Fruit fly (Drosophila melanogaster) whole organism, prepupa: ENCODE results near the gene His4r.

Source experiments
- Blimp-1 ChIP-seq: fragments of 200-800 bp; sonication (Bioruptor generic); optimal IDR thresholded peaks from 3 replicates; lab custom pipeline; 2017; ENCODE audit warnings: missing biosample characterization, missing genetic modification characterization, mild to moderate bottlenecking, moderate library complexity, missing genetic modification reagents
- CG10631 ChIP-seq: fragments of 200-800 bp; sonication (Bioruptor generic); optimal IDR thresholded peaks from 2 replicates; lab custom pipeline; 2016; ENCODE audit warnings: missing biosample characterization, missing genetic modification characterization
- CG10669 ChIP-seq: fragments of 200-800 bp; sonication (Bioruptor generic); optimal IDR thresholded peaks from 3 replicates; lab custom pipeline; 2018; ENCODE audit warnings: missing biosample characterization, mild to moderate bottlenecking, missing genetic modification characterization, moderate library complexity
- CG11902 ChIP-seq: fragments of 200-800 bp; sonication (Bioruptor generic); optimal IDR thresholded peaks from 3 replicates; lab custom pipeline; 2016; ENCODE audit warnings: missing biosample characterization, missing genetic modification characterization
- CG1621 ChIP-seq: fragments of 200-800 bp; sonication (Bioruptor generic); optimal IDR thresholded peaks from 3 replicates; lab custom pipeline; 2018; ENCODE audit warnings: missing biosample characterization, mild to moderate bottlenecking, missing genetic modification characterization
- CG3032 ChIP-seq: fragments of 200-800 bp; optimal IDR thresholded peaks from 2 replicates; lab custom pipeline; 2019; ENCODE audit warnings: missing biosample characterization, mild to moderate bottlenecking, missing genetic modification characterization, moderate library complexity
- CG34406 ChIP-seq: fragments of 200-800 bp; sonication (Bioruptor generic); optimal IDR thresholded peaks from 3 replicates; lab custom pipeline; 2016; ENCODE audit warnings: missing biosample characterization, missing genetic modification characterization
- CG6163 ChIP-seq: fragments of 200-800 bp; sonication (Bioruptor generic); IDR thresholded peaks from 3 replicates; pipeline ENCODE4 v1.3.6; 2022; ENCODE audit warnings: missing biosample characterization, missing genetic modification characterization
- CG6276 ChIP-seq: fragments of 200-800 bp; sonication (Bioruptor generic); optimal IDR thresholded peaks from 2 replicates; lab custom pipeline; 2017; ENCODE audit warnings: missing biosample characterization, mild to moderate bottlenecking, missing genetic modification characterization
- CG6792 ChIP-seq: fragments of 200-800 bp; sonication (Bioruptor generic); optimal IDR thresholded peaks from 3 replicates; lab custom pipeline; 2016; ENCODE audit warnings: missing biosample characterization, missing genetic modification characterization
- CG6808 ChIP-seq: fragments of 200-800 bp; sonication (Bioruptor generic); optimal IDR thresholded peaks from 3 replicates; lab custom pipeline; 2017; ENCODE audit warnings: missing biosample characterization, missing genetic modification characterization, mild to moderate bottlenecking, moderate library complexity, missing genetic modification reagents
- CG6854 ChIP-seq: fragments of 200-800 bp; sonication (Bioruptor generic); optimal IDR thresholded peaks from 2 replicates; lab custom pipeline; 2017; ENCODE audit warnings: missing biosample characterization, mild to moderate bottlenecking, missing genetic modification characterization
- CG7368 ChIP-seq: fragments of 200-800 bp; sonication (Bioruptor generic); optimal IDR thresholded peaks from 3 replicates; lab custom pipeline; 2016; ENCODE audit warnings: missing biosample characterization, missing genetic modification characterization
- CG8119 ChIP-seq: fragments of 200-800 bp; sonication (Bioruptor generic); IDR thresholded peaks from 3 replicates; pipeline ENCODE4 v1.3.6; 2022; ENCODE audit warnings: missing biosample characterization, missing genetic modification characterization
- CG8319 ChIP-seq: fragments of 200-800 bp; sonication (Bioruptor generic); optimal IDR thresholded peaks from 3 replicates; lab custom pipeline; 2016; ENCODE audit warnings: missing biosample characterization, missing genetic modification characterization
- CG8632 ChIP-seq: fragments of 200-800 bp; sonication (Bioruptor generic); optimal IDR thresholded peaks from 3 replicates; lab custom pipeline; 2016; ENCODE audit warnings: missing biosample characterization, missing genetic modification characterization
- CG9139 ChIP-seq: fragments of 200-800 bp; sonication (Bioruptor generic); optimal IDR thresholded peaks from 3 replicates; lab custom pipeline; 2017; ENCODE audit warnings: missing biosample characterization, mild to moderate bottlenecking, missing genetic modification characterization
- Eip75B ChIP-seq: fragments of 200-800 bp; sonication (Bioruptor generic); optimal IDR thresholded peaks from 3 replicates; lab custom pipeline; 2016; ENCODE audit warnings: missing biosample characterization, missing genetic modification characterization
- Eip78C ChIP-seq: fragments of 200-800 bp; sonication (Bioruptor generic); peaks from one replicate; lab custom pipeline; 2016; ENCODE audit warnings: missing biosample characterization, missing genetic modification characterization
- Eip93F ChIP-seq: fragments of 200-800 bp; sonication (Bioruptor generic); optimal IDR thresholded peaks from 2 replicates; lab custom pipeline; 2016; ENCODE audit warnings: missing biosample characterization, mild to moderate bottlenecking, missing genetic modification characterization
- Ets21C ChIP-seq: fragments of 200-800 bp; sonication (Bioruptor generic); optimal IDR thresholded peaks from 3 replicates; lab custom pipeline; 2016; ENCODE audit warnings: missing biosample characterization, missing genetic modification characterization
- Gug ChIP-seq: fragments of 200-800 bp; sonication (Bioruptor generic); IDR thresholded peaks from 2 replicates; pipeline ENCODE4 v1.3.6; 2022; ENCODE audit warnings: missing biosample characterization, missing genetic modification characterization
- Hr38 ChIP-seq: sonication (Bioruptor generic); optimal IDR thresholded peaks from 2 replicates; lab custom pipeline; 2016; ENCODE audit warnings: missing biosample characterization, missing genetic modification characterization
- Hr39 ChIP-seq: fragments of 200-800 bp; sonication (Bioruptor generic); optimal IDR thresholded peaks from 2 replicates; lab custom pipeline; 2016; ENCODE audit warnings: missing biosample characterization, missing genetic modification characterization
- Hr4 ChIP-seq: fragments of 200-800 bp; sonication (Bioruptor generic); optimal IDR thresholded peaks from 3 replicates; lab custom pipeline; 2016; ENCODE audit warnings: missing biosample characterization, missing genetic modification characterization
- Lpt ChIP-seq: fragments of 200-800 bp; sonication (Bioruptor generic); optimal IDR thresholded peaks from 3 replicates; lab custom pipeline; 2016; ENCODE audit warnings: missing biosample characterization, missing genetic modification characterization
- OdsH ChIP-seq: fragments of 200-800 bp; sonication (Bioruptor generic); optimal IDR thresholded peaks from 3 replicates; lab custom pipeline; 2016; ENCODE audit warnings: missing biosample characterization, missing genetic modification characterization
- Sox14 ChIP-seq: fragments of 200-800 bp; sonication (Bioruptor generic); optimal IDR thresholded peaks from 3 replicates; lab custom pipeline; 2016; ENCODE audit warnings: missing biosample characterization, missing genetic modification characterization
- achi ChIP-seq: fragments of 200-800 bp; sonication (Bioruptor generic); optimal IDR thresholded peaks from 3 replicates; lab custom pipeline; 2016; ENCODE audit warnings: missing biosample characterization, missing genetic modification characterization
- cyc ChIP-seq: fragments of 200-800 bp; sonication (Bioruptor generic); optimal IDR thresholded peaks from 3 replicates; lab custom pipeline; 2016; ENCODE audit warnings: missing biosample characterization, missing genetic modification characterization
- dac ChIP-seq: fragments of 200-800 bp; sonication (Bioruptor generic); optimal IDR thresholded peaks from 2 replicates; lab custom pipeline; 2017; ENCODE audit warnings: missing biosample characterization, mild to moderate bottlenecking, missing genetic modification characterization
- dsx ChIP-seq: fragments of 200-800 bp; optimal IDR thresholded peaks from 3 replicates; lab custom pipeline; 2019; ENCODE audit warnings: missing biosample characterization, mild to moderate bottlenecking, missing genetic modification characterization, moderate library complexity; ENCODE audit not compliant: poor library complexity, severe bottlenecking
- eg ChIP-seq: fragments of 200-800 bp; sonication (Bioruptor generic); IDR thresholded peaks from 3 replicates; pipeline ENCODE4 v1.3.6; 2022; ENCODE audit warnings: missing biosample characterization, missing genetic modification characterization
- esn ChIP-seq: fragments of 200-800 bp; sonication (Bioruptor generic); optimal IDR thresholded peaks from 2 replicates; lab custom pipeline; 2016; ENCODE audit warnings: missing biosample characterization, mild to moderate bottlenecking, missing genetic modification characterization, moderate library complexity
- fd59A ChIP-seq: fragments of 200-800 bp; sonication (Bioruptor generic); optimal IDR thresholded peaks from 2 replicates; lab custom pipeline; 2017; ENCODE audit warnings: missing biosample characterization, mild to moderate bottlenecking, missing genetic modification characterization, missing genetic modification reagents
- fkh ChIP-seq: fragments of 200-800 bp; sonication (Bioruptor generic); optimal IDR thresholded peaks from 3 replicates; lab custom pipeline; 2017; ENCODE audit warnings: missing biosample characterization, mild to moderate bottlenecking, missing genetic modification characterization, moderate library complexity
- net ChIP-seq: fragments of 200-800 bp; sonication (Bioruptor generic); optimal IDR thresholded peaks from 3 replicates; lab custom pipeline; 2016; ENCODE audit warnings: missing biosample characterization, missing genetic modification characterization
- pdm3 ChIP-seq: fragments of 200-800 bp; sonication (Bioruptor generic); optimal IDR thresholded peaks from 3 replicates; lab custom pipeline; 2016; ENCODE audit warnings: missing biosample characterization, missing genetic modification characterization
- salr ChIP-seq, 2 experiments: fragments of 200-800 bp; sonication (Bioruptor generic); optimal IDR thresholded peaks; 3 replicates each; lab custom pipeline; 2016 to 2018; ENCODE audit warnings: missing biosample characterization in 2 of 2, missing genetic modification characterization in 2 of 2, mild to moderate bottlenecking in 1 of 2
- spab ChIP-seq: fragments of 200-800 bp; sonication (Bioruptor generic); optimal IDR thresholded peaks from 2 replicates; lab custom pipeline; 2017; ENCODE audit warnings: missing biosample characterization, mild to moderate bottlenecking, missing genetic modification characterization, missing genetic modification reagents
- ss ChIP-seq, 2 experiments: fragments of 200-800 bp; sonication (Bioruptor generic); optimal IDR thresholded peaks; 2 replicates in 1 of 2; 3 replicates in 1 of 2; lab custom pipeline; 2017 to 2018; ENCODE audit warnings: mild to moderate bottlenecking in 2 of 2, missing biosample characterization in 2 of 2, missing genetic modification characterization in 2 of 2, moderate library complexity in 1 of 2
- topi ChIP-seq: fragments of 200-800 bp; sonication (Bioruptor generic); optimal IDR thresholded peaks from 3 replicates; lab custom pipeline; 2016; ENCODE audit warnings: missing biosample characterization, missing genetic modification characterization
- vri ChIP-seq: fragments of 200-800 bp; sonication (Bioruptor generic); optimal IDR thresholded peaks from 3 replicates; lab custom pipeline; 2016; ENCODE audit warnings: missing biosample characterization, mild to moderate bottlenecking, missing genetic modification characterization

The His4r gene

dm6 chr3R:14651076-14651662 is 25.6 kb downstream of the His4r start (continued):
- peak; percentile 24 for TF ChIP-seq fkh (GFP tag; lab: Kevin White, UChicago)
- no peak for TF ChIP-seq spab (GFP tag; lab: Kevin White, UChicago)
- no peak for TF ChIP-seq dsx (GFP tag; lab: Kevin White, UChicago)
- TF ChIP-seq Hr38 (GFP tag; lab: Kevin White, UChicago) = no peak
- TF ChIP-seq CG7368 (GFP tag; lab: Kevin White, UChicago) = no peak
- TF ChIP-seq CG8319 (GFP tag; lab: Kevin White, UChicago) = no peak

dm6 chr3R:14652301-14652880 is 26.8 kb downstream of the His4r start:
- TF ChIP-seq OdsH (GFP tag; lab: Kevin White, UChicago) (no peak), CG6854 (peak; percentile 5)
- TF ChIP-seq, all 60 proteins: peak for 1

dm6 chr3R:14653039-14653852 is 27.7 kb downstream of the His4r start:
- no peak for TF ChIP-seq CG3032 (tag; lab: Kevin White, UChicago)
- peak; percentile 28 for TF ChIP-seq cyc (GFP tag; lab: Kevin White, UChicago)
- TF ChIP-seq CG6808 = peak; percentile 32
- TF ChIP-seq CG1621 = peak; percentile 39
- no peak for TF ChIP-seq Eip75B (GFP tag; lab: Kevin White, UChicago)
- TF ChIP-seq CG10631 (GFP tag; lab: Kevin White, UChicago) = no peak
- no peak for TF ChIP-seq salr (GFP tag; optimal IDR thresholded peaks at IDR 0.05; lab: Kevin White, UChicago)
- TF ChIP-seq pdm3 (GFP tag; lab: Kevin White, UChicago) = no peak
- no peak for TF ChIP-seq Hr4
- TF ChIP-seq Ets21C (GFP tag; lab: Kevin White, UChicago) = no peak
- peak; percentile 45 for TF ChIP-seq vri
- no peak for TF ChIP-seq net (GFP tag; lab: Kevin White, UChicago)
- peak; percentile 19 for TF ChIP-seq CG6276 (GFP tag; lab: Kevin White, UChicago)
- TF ChIP-seq dac (GFP tag; lab: Kevin White, UChicago) = no peak
- TF ChIP-seq CG8632 (GFP tag; lab: Kevin White, UChicago) = no peak
- TF ChIP-seq esn = no peak
- peak; percentile 63; the same call in 2 of the 3 replicates for TF ChIP-seq CG6163
- peak; percentile 7 for TF ChIP-seq topi
- no peak for TF ChIP-seq Eip93F (GFP tag; lab: Kevin White, UChicago)
- peak; percentile 60 for TF ChIP-seq dsx (GFP tag; lab: Kevin White, UChicago)
- TF ChIP-seq CG8319 (GFP tag; lab: Kevin White, UChicago) = no peak
- no peak for TF ChIP-seq Blimp-1 (GFP tag; lab: Kevin White, UChicago)
- TF ChIP-seq eg (GFP tag; lab: Robert Waterston, UW) = peak; percentile 60; the same call in 2 of the 3 replicates
- TF ChIP-seq fd59A (GFP tag; lab: Kevin White, UChicago) = no peak
- TF ChIP-seq Sox14 (GFP tag; lab: Kevin White, UChicago) = no peak
- no peak for TF ChIP-seq Hr39
- TF ChIP-seq Gug (GFP tag; lab: Robert Waterston, UW) = peak; percentile 19; the same call in 1 of the 2 replicates
- TF ChIP-seq Lpt (GFP tag; lab: Kevin White, UChicago) = peak; percentile 48
- TF ChIP-seq Hr38 (GFP tag; lab: Kevin White, UChicago) = no peak
- TF ChIP-seq CG11902 = peak; percentile 9
- no peak for TF ChIP-seq achi (GFP tag; lab: Kevin White, UChicago)
- peak; percentile 43 to 61 for TF ChIP-seq ss (GFP tag; optimal IDR thresholded peaks at IDR 0.05; lab: Kevin White, UChicago)
- TF ChIP-seq CG34406 (GFP tag; lab: Kevin White, UChicago) = no peak
- TF ChIP-seq CG9139 (GFP tag; lab: Kevin White, UChicago) = peak; percentile 22
- peak; percentile 22 for TF ChIP-seq spab (GFP tag; lab: Kevin White, UChicago)
- peak; percentile 8 for TF ChIP-seq CG6792
- TF ChIP-seq CG10669 = peak; percentile 28
- TF ChIP-seq CG8119 = peak; percentile 35; the same call in 1 of the 3 replicates
- peak; percentile 83 for TF ChIP-seq Eip78C (GFP tag; lab: Kevin White, UChicago)
